Worm (Caenorhabditis elegans): Measurements from ENCODE around the gene C03G5.14.

DNA sequence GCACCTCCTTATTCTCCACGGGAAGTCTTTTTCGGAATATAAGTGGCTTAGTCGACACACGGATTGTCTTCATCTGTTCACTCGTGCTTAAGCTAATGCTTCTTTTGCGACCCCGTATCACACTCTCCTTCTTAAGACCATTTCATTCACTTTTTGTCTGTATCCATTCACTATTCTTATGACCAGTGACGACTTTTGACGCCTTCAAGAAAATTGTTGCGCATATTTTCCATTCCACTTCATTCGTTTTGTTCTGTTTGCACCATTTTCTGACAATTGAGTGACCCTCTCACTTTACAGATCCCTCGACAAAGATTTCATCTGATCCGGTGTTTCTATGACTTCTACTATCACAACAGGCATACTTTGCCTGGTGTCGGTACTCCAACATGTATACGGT, 14.1 kb upstream of the C03G5.14 start, which contains the start of gene H03E18.1:
- TF ChIP-seq flt-1 (GFP tag; IDR thresholded peaks at IDR 0.05), result no peak
- no peak for TF ChIP-seq ref-1 (GFP tag; conservative IDR thresholded peaks at IDR 0.05)
- no peak for TF ChIP-seq klf-2 (GFP tag; conservative IDR thresholded peaks at IDR 0.05)
- TF ChIP-seq ztf-23 (GFP tag; IDR thresholded peaks at IDR 0.05), result no peak
- TF ChIP-seq tab-1 (GFP tag; IDR thresholded peaks at IDR 0.05), result no peak
- TF ChIP-seq med-1 (GFP tag; optimal IDR thresholded peaks at IDR 0.05; ENCODE audit: insufficient read depth), result no peak
- no peak for TF ChIP-seq cog-1 (tag; optimal IDR thresholded peaks at IDR 0.05)

Data from whole organism, midembryonic.